Fruit fly (Drosophila melanogaster): ENCODE measurements around the gene abd-A.

Gene abd-A

DNA sequence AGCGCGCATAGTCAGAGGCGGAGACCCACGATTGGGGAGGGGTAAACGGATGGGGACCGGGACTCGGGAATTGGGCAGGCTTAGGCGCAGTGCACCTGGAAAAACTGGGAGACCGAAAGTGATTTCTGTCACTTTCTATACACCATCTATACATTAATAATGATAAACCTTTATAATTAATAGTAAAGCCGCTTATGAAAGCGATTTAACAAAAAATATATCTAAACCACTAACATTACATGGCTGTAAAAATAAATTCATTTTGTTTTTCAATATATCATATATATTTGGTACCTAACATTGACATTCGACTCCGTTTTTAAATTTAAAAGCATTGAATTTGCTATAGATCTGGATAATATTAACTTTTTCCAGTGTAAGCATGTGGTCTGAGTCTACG lies 28.9 kb downstream of the abd-A start (continued):
- TF ChIP-seq ind (GFP tag; optimal IDR thresholded peaks at IDR 0.05): no peak
- no peak for TF ChIP-seq CG11696 (GFP tag; IDR thresholded peaks at IDR 0.05)
- no peak for TF ChIP-seq dimm (GFP tag; IDR thresholded peaks at IDR 0.05)
- no peak for TF ChIP-seq fd102C (GFP tag; optimal IDR thresholded peaks at IDR 0.05)
- no peak for TF ChIP-seq Neu2 (GFP tag; optimal IDR thresholded peaks at IDR 0.05; ENCODE audit: borderline replicate concordance)
- TF ChIP-seq sqz (GFP tag; optimal IDR thresholded peaks at IDR 0.05): no peak
- peak; percentile 61 for TF ChIP-seq CG11504 (tag; optimal IDR thresholded peaks at IDR 0.05)
- TF ChIP-seq crol (GFP tag; IDR thresholded peaks at IDR 0.05): no peak

DNA sequence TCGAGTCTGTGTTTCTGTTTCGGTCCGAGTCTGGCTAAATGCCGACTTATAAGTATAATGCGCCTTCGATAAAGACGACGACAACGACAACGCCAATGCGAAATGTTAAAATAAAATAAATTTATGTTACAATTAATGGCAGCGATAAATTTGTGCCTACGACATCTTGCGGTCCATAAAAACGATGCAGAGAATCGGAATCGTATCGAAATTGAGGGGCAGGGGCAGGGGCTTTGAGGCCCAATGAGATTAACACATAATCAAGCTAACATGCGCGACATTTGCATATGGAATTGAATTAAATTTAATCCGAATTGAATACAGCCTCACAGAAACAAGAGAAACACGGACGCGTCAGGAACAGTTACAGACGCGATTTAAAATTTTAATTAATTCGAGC lies 29.6 kb downstream of the abd-A start:
- TF ChIP-seq CG12236 (GFP tag; optimal IDR thresholded peaks at IDR 0.05): no peak
- peak; percentile 100 for TF ChIP-seq abd-A (tag; optimal IDR thresholded peaks at IDR 0.05)
- no peak for TF ChIP-seq fd3F (GFP tag; optimal IDR thresholded peaks at IDR 0.05)
- TF ChIP-seq vvl (GFP tag; IDR thresholded peaks at IDR 0.05): peak; percentile 63
- TF ChIP-seq oc (tag; optimal IDR thresholded peaks at IDR 0.05): peak; percentile 4
- no peak for TF ChIP-seq tna (GFP tag; IDR thresholded peaks at IDR 0.05; ENCODE audit: partially characterized antibody)
- 0 out of 3 replicates have a peak, but pooled peaks have one; percentile 17 for TF ChIP-seq Opbp (GFP tag; IDR thresholded peaks at IDR 0.05; ENCODE audit: partially characterized antibody)
- TF ChIP-seq chinmo (GFP tag; IDR thresholded peaks at IDR 0.05; ENCODE audit: partially characterized antibody): peak; percentile 85; the same call in 3 of the 4 replicates
- no peak for TF ChIP-seq CG14014 (GFP tag; IDR thresholded peaks at IDR 0.05)
- TF ChIP-seq run (tag; optimal IDR thresholded peaks at IDR 0.05): peak; percentile 71
- no peak for TF ChIP-seq trem (tag; optimal IDR thresholded peaks at IDR 0.05)
- TF ChIP-seq bcd (GFP tag; optimal IDR thresholded peaks at IDR 0.05): peak; percentile 3
- TF ChIP-seq dysf (GFP tag; IDR thresholded peaks at IDR 0.05): no peak
- no peak for TF ChIP-seq klu (GFP tag; IDR thresholded peaks at IDR 0.05)
- peak; percentile 68 for TF ChIP-seq sens (GFP tag)
- TF ChIP-seq E2f2 (GFP tag; IDR thresholded peaks at IDR 0.05): no peak
- TF ChIP-seq Awh (GFP tag; IDR thresholded peaks at IDR 0.05): peak; percentile 73
- no peak for TF ChIP-seq dm (GFP tag; optimal IDR thresholded peaks at IDR 0.05)
- no peak for TF ChIP-seq tx (GFP tag; optimal IDR thresholded peaks at IDR 0.05)
- TF ChIP-seq schlank (tag; optimal IDR thresholded peaks at IDR 0.05): no peak

DNA sequence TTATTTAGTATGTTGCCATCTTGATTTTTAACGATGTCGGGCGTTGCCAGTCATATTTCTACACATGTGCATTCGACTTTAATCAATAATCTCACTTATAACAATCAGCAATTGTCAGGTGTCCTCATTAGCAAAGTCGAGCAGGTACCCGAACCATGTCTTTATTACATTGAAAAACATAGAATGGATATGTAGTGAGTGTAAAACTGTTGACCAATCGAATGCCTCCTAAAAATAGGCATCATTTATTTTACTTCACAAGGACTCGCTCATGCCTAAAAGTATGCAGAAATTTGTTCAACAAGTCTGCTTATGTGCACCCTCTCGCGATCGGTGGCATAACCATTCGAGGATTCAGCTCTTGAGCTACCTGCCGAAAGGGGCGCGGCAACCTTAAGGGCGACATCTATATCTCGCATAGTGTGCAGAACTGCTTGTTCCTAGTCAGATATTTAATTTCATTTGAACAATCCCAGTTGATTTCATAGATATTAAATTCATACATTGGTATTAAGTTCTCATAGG lies 31.3 kb downstream of the abd-A start:
- TF ChIP-seq CG30431 (GFP tag; optimal IDR thresholded peaks at IDR 0.05): peak; percentile 91
- peak; percentile 43 for TF ChIP-seq Ravus (GFP tag; IDR thresholded peaks at IDR 0.05)
- TF ChIP-seq p53 (GFP tag; optimal IDR thresholded peaks at IDR 0.05): peak; percentile 88
- TF ChIP-seq CG18764 (GFP tag; optimal IDR thresholded peaks at IDR 0.05): peak; percentile 95
- peak; percentile 96 for TF ChIP-seq ash1 (GFP tag; optimal IDR thresholded peaks at IDR 0.05)
- TF ChIP-seq dati (GFP tag; IDR thresholded peaks at IDR 0.05): peak; percentile 74
- TF ChIP-seq CG9727 (GFP tag; optimal IDR thresholded peaks at IDR 0.05): peak; percentile 91
- TF ChIP-seq vvl (GFP tag; IDR thresholded peaks at IDR 0.05): peak; percentile 93
- TF ChIP-seq unc-4 (GFP tag; IDR thresholded peaks at IDR 0.05; ENCODE audit: partially characterized antibody): no peak
- peak; percentile 97 for TF ChIP-seq CG4424 (GFP tag; optimal IDR thresholded peaks at IDR 0.05)
- TF ChIP-seq repo (GFP tag; optimal IDR thresholded peaks at IDR 0.05): peak; percentile 95
- TF ChIP-seq Lpt (GFP tag; optimal IDR thresholded peaks at IDR 0.05): peak; percentile 98
- peak; percentile 89 for TF ChIP-seq CG9932 (GFP tag; IDR thresholded peaks at IDR 0.05)
- TF ChIP-seq CG2202 (tag; optimal IDR thresholded peaks at IDR 0.05): peak; percentile 53
- TF ChIP-seq ken (GFP tag; IDR thresholded peaks at IDR 0.05): peak; percentile 89
- TF ChIP-seq Dip2 (GFP tag; IDR thresholded peaks at IDR 0.05): peak; percentile 97
- TF ChIP-seq CG3407 (GFP tag; optimal IDR thresholded peaks at IDR 0.05): peak; percentile 82
- no peak for TF ChIP-seq Dll (GFP tag; IDR thresholded peaks at IDR 0.05; ENCODE audit: partially characterized antibody)
- TF ChIP-seq MESR4 (GFP tag; optimal IDR thresholded peaks at IDR 0.05): peak; percentile 25
- peak; percentile 90 for TF ChIP-seq Hmr (GFP tag; optimal IDR thresholded peaks at IDR 0.05)
- peak; percentile 81 for TF ChIP-seq NK7.1 (GFP tag; optimal IDR thresholded peaks at IDR 0.05)
- peak; percentile 99 for TF ChIP-seq Ets65A (GFP tag)
- peak in 1 of 2 experiments; percentile 79 for TF ChIP-seq insv (GFP tag; optimal IDR thresholded peaks at IDR 0.05)
